Fruit fly (Drosophila melanogaster): ENCODE results near the gene Taf10.

Gene Taf10

DNA sequence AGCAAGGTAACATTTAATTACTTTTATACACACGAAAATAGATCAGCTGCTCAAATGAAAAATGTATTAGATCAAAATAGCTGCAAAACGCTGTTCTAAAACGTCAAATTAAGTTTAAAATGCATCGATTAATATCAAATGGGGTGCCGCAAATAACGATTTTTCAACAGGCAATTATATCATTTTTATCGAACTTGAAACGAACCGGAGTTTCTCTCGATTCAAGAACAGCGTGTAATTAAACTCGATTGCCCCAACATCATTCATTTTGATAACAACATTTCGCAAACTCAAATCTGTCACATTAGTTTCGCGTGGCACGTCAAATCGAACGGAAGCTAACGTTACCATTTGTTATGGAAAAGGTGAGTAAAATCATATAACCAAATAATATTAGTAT, 42.3 kb upstream of the Taf10 start, which contains the start of gene CG31689:
Gene CG31689, plus strand, starts transcription at position 301 of the 400 bp plus-strand sequence.
- TF ChIP-seq foxo (GFP tag; optimal IDR thresholded peaks at IDR 0.05) (no peak), HLH106 (tag; optimal IDR thresholded peaks at IDR 0.05) (no peak), sv (GFP tag; optimal IDR thresholded peaks at IDR 0.05) (no peak), usp (GFP tag; optimal IDR thresholded peaks at IDR 0.05) (no peak), brk (GFP tag; optimal IDR thresholded peaks at IDR 0.05) (no peak), sage (GFP tag; optimal IDR thresholded peaks at IDR 0.05) (no peak), CG32264 (GFP tag; optimal IDR thresholded peaks at IDR 0.05) (no peak), Dfd (GFP tag; optimal IDR thresholded peaks at IDR 0.05) (no peak), Jra (GFP tag; optimal IDR thresholded peaks at IDR 0.05) (no peak), N (GFP tag; optimal IDR thresholded peaks at IDR 0.05) (no peak), Vsx2 (GFP tag; optimal IDR thresholded peaks at IDR 0.05; ENCODE audit: partially characterized antibody) (no peak), Mio (GFP tag; optimal IDR thresholded peaks at IDR 0.05) (no peak), rgr (GFP tag; optimal IDR thresholded peaks at IDR 0.05) (no peak), CrebA (GFP tag; optimal IDR thresholded peaks at IDR 0.05; ENCODE audit: borderline replicate concordance) (no peak), GATAd (GFP tag; optimal IDR thresholded peaks at IDR 0.05) (no peak), Abd-B (GFP tag; optimal IDR thresholded peaks at IDR 0.05) (no peak), Myc (optimal IDR thresholded peaks at IDR 0.05) (no peak), fru (GFP tag; optimal IDR thresholded peaks at IDR 0.05) (no peak)

DNA sequence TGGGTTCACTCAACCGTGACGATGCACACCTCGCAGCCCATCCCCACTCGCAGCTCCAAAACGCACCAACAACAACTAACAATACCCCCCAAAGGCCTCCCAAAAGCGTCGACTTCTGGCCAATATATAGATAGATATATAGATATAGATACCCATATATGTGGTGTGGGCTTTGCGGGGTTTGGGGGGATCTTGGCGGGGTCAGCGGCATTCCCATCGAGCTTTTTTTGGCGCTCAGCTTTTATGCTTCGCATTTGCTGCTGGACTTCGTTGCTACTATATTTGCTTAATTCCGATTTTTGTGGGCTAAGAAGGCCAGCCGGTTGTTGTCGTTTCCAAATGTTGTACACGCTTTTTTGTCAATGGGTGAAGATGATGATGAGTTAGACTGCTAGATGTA, 40.3 kb upstream of the Taf10 start:
- no peak for TF ChIP-seq N (GFP tag; optimal IDR thresholded peaks at IDR 0.05)
- TF ChIP-seq Hnf4 (GFP tag; optimal IDR thresholded peaks at IDR 0.05): no peak
- TF ChIP-seq rgr (GFP tag; optimal IDR thresholded peaks at IDR 0.05): no peak
- no peak for TF ChIP-seq dsf (GFP tag; optimal IDR thresholded peaks at IDR 0.05; ENCODE audit: borderline replicate concordance)

DNA sequence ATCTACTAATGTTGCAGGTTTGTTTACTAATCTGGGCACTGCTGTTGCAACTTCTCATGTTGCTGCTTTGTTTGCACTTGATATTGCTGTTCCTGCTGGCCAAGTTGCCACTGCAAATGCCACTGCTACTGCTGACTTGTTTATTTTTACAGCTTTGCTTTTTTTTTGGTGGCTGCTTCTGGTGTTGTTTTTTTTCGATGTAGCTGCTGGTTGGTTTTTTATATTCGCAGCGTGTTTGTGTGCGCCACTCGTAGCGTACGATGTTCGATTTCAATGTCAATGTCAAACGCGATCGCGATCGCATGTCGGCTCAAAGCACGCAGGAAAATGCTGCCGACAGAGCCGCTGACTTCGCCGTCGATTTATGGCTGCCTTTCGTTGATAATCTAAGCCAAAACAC, 39.9 kb upstream of the Taf10 start:
- TF ChIP-seq CG9705 (GFP tag; optimal IDR thresholded peaks at IDR 0.05) (no peak), Abd-B (GFP tag; optimal IDR thresholded peaks at IDR 0.05) (no peak), Hnf4 (GFP tag; optimal IDR thresholded peaks at IDR 0.05) (no peak), sage (GFP tag; optimal IDR thresholded peaks at IDR 0.05) (no peak), Vsx2 (GFP tag; optimal IDR thresholded peaks at IDR 0.05; ENCODE audit: partially characterized antibody) (no peak), rgr (GFP tag; optimal IDR thresholded peaks at IDR 0.05) (no peak), foxo (GFP tag; optimal IDR thresholded peaks at IDR 0.05) (no peak), brk (GFP tag; optimal IDR thresholded peaks at IDR 0.05) (no peak), Sp1 (GFP tag; optimal IDR thresholded peaks at IDR 0.05) (no peak)

DNA sequence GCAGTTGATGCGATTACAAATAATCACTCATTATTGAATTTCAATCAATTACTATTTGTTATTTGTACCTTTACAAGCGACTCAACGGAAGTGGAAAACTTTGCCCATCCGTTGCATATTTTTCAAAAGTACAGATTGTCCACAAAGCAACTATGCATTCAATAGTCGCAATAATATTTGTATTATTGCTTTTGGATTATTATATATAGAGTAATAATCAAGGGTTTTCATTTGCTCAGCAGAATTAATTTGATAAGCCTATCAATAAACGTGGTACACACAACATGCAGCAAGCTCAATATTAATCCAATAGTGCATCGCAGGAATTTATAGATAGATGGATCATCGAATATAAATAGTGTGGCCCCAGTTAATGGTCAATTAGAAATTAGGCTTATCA, 39.1 kb upstream of the Taf10 start:
- TF ChIP-seq ey (GFP tag; optimal IDR thresholded peaks at IDR 0.05): no peak
- no peak for TF ChIP-seq dsf (GFP tag; optimal IDR thresholded peaks at IDR 0.05; ENCODE audit: borderline replicate concordance)
- no peak for TF ChIP-seq foxo (GFP tag; optimal IDR thresholded peaks at IDR 0.05)
- TF ChIP-seq dl (GFP tag; optimal IDR thresholded peaks at IDR 0.05; ENCODE audit: insufficient read depth in 1 of 2, partially characterized antibody in 2 of 2): no peak
- no peak for TF ChIP-seq GATAd (GFP tag; optimal IDR thresholded peaks at IDR 0.05)
- no peak for TF ChIP-seq sage (GFP tag; optimal IDR thresholded peaks at IDR 0.05)
- no peak for TF ChIP-seq dmrt93B (GFP tag; optimal IDR thresholded peaks at IDR 0.05)
- TF ChIP-seq tai (GFP tag; optimal IDR thresholded peaks at IDR 0.05): no peak
- TF ChIP-seq N (GFP tag; optimal IDR thresholded peaks at IDR 0.05): no peak

DNA sequence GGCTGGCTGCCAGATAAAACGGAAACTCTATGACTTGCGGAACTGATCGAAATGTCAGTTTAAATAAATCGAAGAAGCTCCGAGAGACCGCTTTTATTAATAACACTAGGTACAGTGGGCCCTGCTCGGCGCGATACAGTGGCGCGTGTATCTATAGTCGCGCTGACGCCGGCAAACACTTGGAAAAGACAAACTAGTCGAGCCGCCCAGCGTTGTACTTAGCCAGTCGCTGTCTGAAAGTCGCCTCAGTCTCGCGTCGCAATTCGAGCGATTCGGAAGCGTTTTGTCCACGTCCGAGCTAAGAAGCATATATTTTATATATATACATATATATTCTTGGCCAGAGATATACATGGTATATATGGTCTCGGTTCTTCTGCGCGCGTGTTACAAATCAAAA, 37.8 kb upstream of the Taf10 start:
- TF ChIP-seq Vsx2 (GFP tag; optimal IDR thresholded peaks at IDR 0.05; ENCODE audit: partially characterized antibody) (no peak), Abd-B (GFP tag; optimal IDR thresholded peaks at IDR 0.05) (no peak), Sp1 (GFP tag; optimal IDR thresholded peaks at IDR 0.05) (no peak), br (GFP tag; optimal IDR thresholded peaks at IDR 0.05) (no peak), h (GFP tag; optimal IDR thresholded peaks at IDR 0.05) (no peak), dl (GFP tag; optimal IDR thresholded peaks at IDR 0.05; ENCODE audit: insufficient read depth in 1 of 2, partially characterized antibody in 2 of 2) (no peak), sv (GFP tag; optimal IDR thresholded peaks at IDR 0.05) (no peak)

DNA sequence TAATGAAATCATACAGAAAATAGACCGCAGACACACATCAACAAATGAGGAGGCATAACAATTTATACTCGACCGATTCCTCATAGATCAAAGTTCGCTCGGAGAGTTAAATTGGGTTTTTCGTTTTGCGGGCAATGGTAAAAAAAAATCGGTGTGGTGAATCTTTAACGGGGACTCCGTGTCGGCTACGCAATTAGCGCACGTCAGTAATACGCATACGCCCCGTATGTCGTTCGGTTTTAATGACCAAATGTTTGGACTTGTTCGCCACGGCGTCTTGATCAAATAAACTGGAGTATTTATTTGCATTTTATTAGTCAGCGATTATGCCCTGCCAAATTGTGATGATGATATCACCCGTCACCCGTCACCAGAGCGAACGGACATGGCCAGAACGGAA, 36.9 kb upstream of the Taf10 start:
- TF ChIP-seq Sp1 (GFP tag; optimal IDR thresholded peaks at IDR 0.05) (no peak), lola (GFP tag; optimal IDR thresholded peaks at IDR 0.05) (no peak)
